Worm (Caenorhabditis elegans) whole organism, L2 larva: ENCODE measurements around the gene srv-34.

Source experiments
- F13H6.1 ChIP-seq: sonication (generic microtip); optimal IDR thresholded peaks from 2 replicates; lab custom pipeline; 2016; ENCODE audit warnings: missing genetic modification characterization, missing compliant biosample characterization
- R02D3.7 ChIP-seq: fragments of 150-350 bp; optimal IDR thresholded peaks from 2 replicates; lab custom pipeline; 2014; ENCODE audit warnings: missing biosample characterization, missing genetic modification characterization
- Y55F3AM.14 ChIP-seq: fragments of 200-800 bp; sonication (Bioruptor generic); optimal IDR thresholded peaks from 2 replicates; lab custom pipeline; 2018; ENCODE audit warnings: mild to moderate bottlenecking, missing genetic modification characterization, missing compliant biosample characterization
- ZK546.5 ChIP-seq: sonication (generic microtip); optimal IDR thresholded peaks from 2 replicates; lab custom pipeline; 2017; ENCODE audit warnings: missing biosample characterization, missing genetic modification characterization
- alr-1 ChIP-seq: fragments of 150-350 bp; optimal IDR thresholded peaks from 2 replicates; lab custom pipeline; 2014; ENCODE audit warnings: missing biosample characterization, missing genetic modification characterization
- ama-1 ChIP-seq: fragments of 150-350 bp; optimal IDR thresholded peaks from 2 replicates; lab custom pipeline; 2018; ENCODE audit warnings: inconsistent platforms
- blmp-1 ChIP-seq: sonication (generic microtip); optimal IDR thresholded peaks from 2 replicates; lab custom pipeline; 2017; ENCODE audit warnings: missing genetic modification characterization, mild to moderate bottlenecking, missing compliant biosample characterization, antibody characterized with exemption, moderate library complexity; ENCODE audit not compliant: insufficient read depth
- ceh-82 ChIP-seq: fragments of 150-350 bp; optimal IDR thresholded peaks from 2 replicates; lab custom pipeline; 2014; ENCODE audit warnings: missing biosample characterization, missing genetic modification characterization
- crh-2 ChIP-seq: sonication (generic microtip); optimal IDR thresholded peaks from 2 replicates; lab custom pipeline; 2017; ENCODE audit warnings: missing biosample characterization, missing genetic modification characterization
- dmd-4 ChIP-seq: sonication (generic microtip); optimal IDR thresholded peaks from 2 replicates; lab custom pipeline; 2017; ENCODE audit warnings: missing biosample characterization, missing genetic modification characterization
- egl-27 ChIP-seq: sonication (generic microtip); optimal IDR thresholded peaks from 3 replicates; lab custom pipeline; 2017; ENCODE audit warnings: missing biosample characterization, missing genetic modification reagents, missing genetic modification characterization
- elt-1 ChIP-seq: fragments of 150-350 bp; optimal IDR thresholded peaks from 2 replicates; lab custom pipeline; 2014; ENCODE audit warnings: missing biosample characterization, missing genetic modification characterization
- fos-1 ChIP-seq: fragments of 150-350 bp; optimal IDR thresholded peaks from 2 replicates; lab custom pipeline; 2014; ENCODE audit warnings: missing biosample characterization, missing genetic modification characterization
- lin-11 ChIP-seq: fragments of 150-350 bp; sonication (generic microtip); optimal IDR thresholded peaks from 2 replicates; lab custom pipeline; 2014; ENCODE audit warnings: missing biosample characterization, missing genetic modification characterization, inconsistent platforms, mixed read lengths
- lin-13 ChIP-seq: fragments of 150-350 bp; optimal IDR thresholded peaks from 2 replicates; lab custom pipeline; 2014; ENCODE audit warnings: missing biosample characterization, missing genetic modification reagents, missing genetic modification characterization
- lin-39 ChIP-seq: fragments of 150-350 bp; optimal IDR thresholded peaks from 2 replicates; lab custom pipeline; 2014; ENCODE audit warnings: missing biosample characterization, missing genetic modification reagents, missing genetic modification characterization
- lsy-2 ChIP-seq, 2 experiments: fragments of 150-350 bp in 1 of 2; sonication (generic microtip) in 1 of 2; optimal IDR thresholded peaks; 2 replicates each; lab custom pipeline; 2014 to 2017; ENCODE audit warnings: missing biosample characterization in 2 of 2, missing genetic modification characterization in 2 of 2
- mbf-1 ChIP-seq: sonication (generic microtip); optimal IDR thresholded peaks from 2 replicates; lab custom pipeline; 2017; ENCODE audit warnings: missing biosample characterization, missing genetic modification characterization
- mdl-1 ChIP-seq, 2 experiments: fragments of 150-350 bp in 1 of 2; sonication (generic microtip) in 1 of 2; optimal IDR thresholded peaks; 2 replicates each; lab custom pipeline; 2017; ENCODE audit warnings: missing biosample characterization in 2 of 2, missing genetic modification characterization in 2 of 2
- nhr-10 ChIP-seq: sonication (generic microtip); optimal IDR thresholded peaks from 2 replicates; lab custom pipeline; 2017; ENCODE audit warnings: missing biosample characterization, missing genetic modification characterization
- nhr-11 ChIP-seq: fragments of 150-350 bp; optimal IDR thresholded peaks from 2 replicates; lab custom pipeline; 2014; ENCODE audit warnings: missing biosample characterization, missing genetic modification characterization
- nhr-12 ChIP-seq: fragments of 150-350 bp; optimal IDR thresholded peaks from 2 replicates; lab custom pipeline; 2014; ENCODE audit warnings: missing biosample characterization, missing genetic modification characterization
- nhr-129 ChIP-seq: fragments of 150-350 bp; optimal IDR thresholded peaks from 2 replicates; lab custom pipeline; 2014; ENCODE audit warnings: missing biosample characterization, missing genetic modification characterization
- nhr-21 ChIP-seq: fragments of 150-350 bp; optimal IDR thresholded peaks from 2 replicates; lab custom pipeline; 2014; ENCODE audit warnings: missing biosample characterization, missing genetic modification characterization
- nhr-25 ChIP-seq: fragments of 150-350 bp; sonication (generic microtip); optimal IDR thresholded peaks from 3 replicates; lab custom pipeline; 2014; ENCODE audit warnings: missing biosample characterization, missing genetic modification characterization
- nhr-6 ChIP-seq: fragments of 150-350 bp; optimal IDR thresholded peaks from 2 replicates; lab custom pipeline; 2014; ENCODE audit warnings: missing biosample characterization, missing genetic modification characterization
- nhr-77 ChIP-seq: fragments of 150-350 bp; optimal IDR thresholded peaks from 2 replicates; lab custom pipeline; 2014; ENCODE audit warnings: missing biosample characterization, missing genetic modification characterization
- peb-1 ChIP-seq: fragments of 150-350 bp; optimal IDR thresholded peaks from 2 replicates; lab custom pipeline; 2014; ENCODE audit warnings: missing biosample characterization, missing genetic modification characterization
- sem-4 ChIP-seq: fragments of 150-350 bp; optimal IDR thresholded peaks from 2 replicates; lab custom pipeline; 2014; ENCODE audit warnings: missing biosample characterization, missing genetic modification reagents, missing genetic modification characterization
- skn-1 ChIP-seq: sonication (generic microtip); optimal IDR thresholded peaks from 2 replicates; lab custom pipeline; 2017; ENCODE audit warnings: missing biosample characterization, missing genetic modification characterization
- sma-3 ChIP-seq: sonication (generic microtip); optimal IDR thresholded peaks from 2 replicates; lab custom pipeline; 2016; ENCODE audit warnings: missing genetic modification reagents, missing genetic modification characterization, missing compliant biosample characterization
- unc-55 ChIP-seq: fragments of 150-350 bp; sonication (generic microtip); optimal IDR thresholded peaks from 3 replicates; lab custom pipeline; 2014; ENCODE audit warnings: missing biosample characterization, missing genetic modification reagents, missing genetic modification characterization
- unc-62 ChIP-seq: fragments of 150-350 bp; optimal IDR thresholded peaks from 2 replicates; lab custom pipeline; 2014; ENCODE audit warnings: missing biosample characterization, missing genetic modification reagents, missing genetic modification characterization
- zag-1 ChIP-seq: fragments of 150-350 bp; optimal IDR thresholded peaks from 2 replicates; lab custom pipeline; 2014; ENCODE audit warnings: missing biosample characterization, missing genetic modification characterization
- ztf-11 ChIP-seq: sonication (generic microtip); optimal IDR thresholded peaks from 2 replicates; lab custom pipeline; 2017; ENCODE audit warnings: missing biosample characterization, missing genetic modification characterization

The srv-34 gene

ce11 chrV:16368143-16368542 lies 6.4 kb downstream of the srv-34 start:
- TF ChIP-seq lin-13 (GFP tag; lab: Kevin White, UChicago) (no peak), zag-1 (tag; lab: Kevin White, UChicago) (no peak)

- TF ChIP-seq nhr-129 (peak; percentile 11), ceh-82 (tag; lab: Kevin White, UChicago) (no peak), nhr-6 (no peak), nhr-10 (tag; lab: Kevin White, UChicago) (no peak)
These were observed 7.0 kb downstream of the srv-34 start, which contains the start of gene W08G11.3 for ce11 chrV:16367575-16367974. TSS of gene W08G11.3 (plus strand) at chrV:16367681.

DNA sequence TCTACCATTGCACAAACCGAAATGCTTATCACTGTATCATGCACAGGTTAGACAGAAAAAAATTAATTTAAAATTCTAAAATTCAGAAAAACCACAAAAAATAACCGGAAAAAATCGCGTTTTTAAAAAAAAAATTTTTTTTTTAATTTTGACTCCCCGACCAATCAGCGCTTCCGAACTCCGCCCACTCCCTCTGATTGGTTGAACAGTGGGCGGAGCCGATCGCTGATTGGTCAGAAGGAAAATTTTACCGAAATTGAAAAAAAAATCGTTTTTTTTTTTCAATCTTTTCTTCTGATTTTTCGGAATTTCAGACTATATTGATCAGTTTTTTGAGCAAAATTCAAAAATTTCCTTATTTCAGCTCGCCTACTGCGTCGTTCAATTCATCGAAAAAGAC lies 13.2 kb downstream of the srv-34 start:
- no peak for TF ChIP-seq skn-1
- no peak for TF ChIP-seq nhr-10 (tag; lab: Kevin White, UChicago)
- no peak for TF ChIP-seq ZK546.5
- no peak for TF ChIP-seq lin-39 (tag; lab: Kevin White, UChicago)
- no peak for TF ChIP-seq nhr-11 (tag; lab: Kevin White, UChicago)
- TF ChIP-seq mbf-1 (tag; lab: Kevin White, UChicago): no peak
- no peak for TF ChIP-seq elt-1 (tag; lab: Kevin White, UChicago)
- no peak for TF ChIP-seq lsy-2 (tag; optimal IDR thresholded peaks at IDR 0.05; lab: Kevin White, UChicago)
- no peak for TF ChIP-seq sem-4 (tag; lab: Kevin White, UChicago)
- TF ChIP-seq dmd-4: no peak
- TF ChIP-seq sma-3 (GFP tag; lab: Kevin White, UChicago): no peak
- TF ChIP-seq mdl-1 (tag; optimal IDR thresholded peaks at IDR 0.05; lab: Kevin White, UChicago): no peak
- no peak for TF ChIP-seq nhr-77 (tag; lab: Kevin White, UChicago)
- no peak for TF ChIP-seq egl-27 (tag; lab: Kevin White, UChicago)
- TF ChIP-seq nhr-129: no peak
- no peak for TF ChIP-seq lin-11 (tag; lab: Kevin White, UChicago)
- no peak for TF ChIP-seq nhr-25 (tag; lab: Kevin White, UChicago)
- TF ChIP-seq nhr-21 (tag; lab: Kevin White, UChicago): no peak
- no peak for TF ChIP-seq zag-1 (tag; lab: Kevin White, UChicago)
- TF ChIP-seq R02D3.7 (tag; lab: Kevin White, UChicago): no peak
- TF ChIP-seq, all 48 proteins: peak for 0

- TF ChIP-seq nhr-11 (tag; lab: Kevin White, UChicago) (no peak), lin-11 (tag; lab: Kevin White, UChicago) (no peak), elt-1 (tag; lab: Kevin White, UChicago) (no peak), Y55F3AM.14 (GFP tag; lab: Kevin White, UChicago) (no peak), fos-1 (peak; percentile 70), crh-2 (tag; lab: Kevin White, UChicago) (peak; percentile 12), unc-62 (GFP tag; lab: Kevin White, UChicago) (no peak), blmp-1 (tag; lab: Kevin White, UChicago) (peak; percentile 86), ama-1 (no peak), ztf-11 (tag; lab: Kevin White, UChicago) (no peak)
These were observed 17.3 kb downstream of the srv-34 start, which contains the start of gene pptr-1 for ce11 chrV:16357253-16357652. TSS of gene pptr-1 (plus strand) at chrV:16357521.

- TF ChIP-seq F13H6.1 (tag; lab: Kevin White, UChicago) (no peak), lin-39 (tag; lab: Kevin White, UChicago) (no peak), R02D3.7 (tag; lab: Kevin White, UChicago) (no peak), nhr-11 (tag; lab: Kevin White, UChicago) (no peak), peb-1 (no peak), ceh-82 (tag; lab: Kevin White, UChicago) (no peak), nhr-12 (tag; lab: Kevin White, UChicago) (no peak), sma-3 (GFP tag; lab: Kevin White, UChicago) (no peak), skn-1 (no peak), unc-55 (GFP tag; lab: Kevin White, UChicago) (no peak), ZK546.5 (no peak), nhr-10 (tag; lab: Kevin White, UChicago) (no peak), nhr-129 (no peak), Y55F3AM.14 (GFP tag; lab: Kevin White, UChicago) (no peak), alr-1 (tag; lab: Kevin White, UChicago) (no peak), lsy-2 (tag; optimal IDR thresholded peaks at IDR 0.05; lab: Kevin White, UChicago) (no peak), blmp-1 (tag; lab: Kevin White, UChicago) (no peak)
These were observed 17.8 kb downstream of the srv-34 start for ce11 chrV:16356798-16357197.
